Fruit fly (Drosophila melanogaster) whole organism, embryonic: ENCODE results near the gene crq.

Source experiments
- BEAF-32 ChIP-seq: fragments of 200-800 bp; sonication (Bioruptor generic); optimal IDR thresholded peaks from 3 replicates; lab custom pipeline; 2017; ENCODE audit warnings: missing biosample characterization, missing genetic modification characterization, mild to moderate bottlenecking, moderate library complexity, missing genetic modification reagents
- CG10366 ChIP-seq: fragments of 200-800 bp; sonication (Bioruptor generic); IDR thresholded peaks from 2 replicates; pipeline ENCODE4 v1.3.6; 2022; ENCODE audit warnings: missing biosample characterization, missing genetic modification characterization
- CG11504 ChIP-seq: fragments of 200-800 bp; sonication (Bioruptor generic); optimal IDR thresholded peaks from 3 replicates; lab custom pipeline; 2019; ENCODE audit warnings: missing biosample characterization, mild to moderate bottlenecking, missing genetic modification characterization, moderate library complexity
- CG12942 ChIP-seq: fragments of 200-800 bp; sonication (Bioruptor generic); optimal IDR thresholded peaks from 3 replicates; lab custom pipeline; 2016; ENCODE audit warnings: missing biosample characterization, missing genetic modification characterization
- CG13624 ChIP-seq: fragments of 200-800 bp; sonication (Bioruptor generic); optimal IDR thresholded peaks from 2 replicates; lab custom pipeline; 2016; ENCODE audit warnings: missing biosample characterization, missing genetic modification characterization
- CG14860 ChIP-seq: fragments of 200-800 bp; sonication (Bioruptor generic); IDR thresholded peaks from 3 replicates; pipeline ENCODE4 v1.3.6; 2022; ENCODE audit warnings: missing biosample characterization, missing genetic modification characterization; ENCODE audit not compliant: partially characterized antibody
- CG18262 ChIP-seq: fragments of 200-800 bp; optimal IDR thresholded peaks from 3 replicates; lab custom pipeline; 2019; ENCODE audit warnings: missing biosample characterization, mild to moderate bottlenecking, missing genetic modification characterization, moderate library complexity
- CG1832 ChIP-seq: fragments of 200-800 bp; sonication (Bioruptor generic); optimal IDR thresholded peaks from 2 replicates; lab custom pipeline; 2017; ENCODE audit warnings: missing biosample characterization, mild to moderate bottlenecking, missing genetic modification characterization, inconsistent platforms
- CG2875 ChIP-seq: fragments of 200-800 bp; sonication (Bioruptor generic); optimal IDR thresholded peaks from 2 replicates; lab custom pipeline; 2017; ENCODE audit warnings: missing biosample characterization, mild to moderate bottlenecking, missing genetic modification characterization, missing genetic modification reagents
- CG32767 ChIP-seq: fragments of 200-800 bp; sonication (Bioruptor generic); IDR thresholded peaks from 2 replicates; pipeline ENCODE4 v1.3.6; 2022; ENCODE audit warnings: missing biosample characterization, missing genetic modification characterization
- CG33213 ChIP-seq: fragments of 200-800 bp; sonication (Bioruptor generic); optimal IDR thresholded peaks from 3 replicates; lab custom pipeline; 2016; ENCODE audit warnings: missing biosample characterization, missing genetic modification characterization
- CG3847 ChIP-seq: fragments of 200-800 bp; sonication (Bioruptor generic); IDR thresholded peaks from 2 replicates; pipeline ENCODE4 v1.3.6; 2022; ENCODE audit warnings: missing biosample characterization, missing genetic modification characterization
- CG4617 ChIP-seq: fragments of 200-800 bp; sonication (Bioruptor generic); optimal IDR thresholded peaks from 3 replicates; lab custom pipeline; 2016; ENCODE audit warnings: missing biosample characterization, missing genetic modification characterization, borderline replicate concordance
- CG6654 ChIP-seq: fragments of 200-800 bp; sonication (Bioruptor generic); optimal IDR thresholded peaks from 2 replicates; lab custom pipeline; 2017; ENCODE audit warnings: missing biosample characterization, mild to moderate bottlenecking, missing genetic modification characterization
- CG6689 ChIP-seq: fragments of 200-800 bp; sonication (Bioruptor generic); IDR thresholded peaks from 2 replicates; pipeline ENCODE4 v1.3.6; 2022; ENCODE audit warnings: missing biosample characterization, missing genetic modification characterization
- CG7745 ChIP-seq: fragments of 200-800 bp; sonication (Bioruptor generic); optimal IDR thresholded peaks from 2 replicates; lab custom pipeline; 2018; ENCODE audit warnings: missing biosample characterization, mild to moderate bottlenecking, missing genetic modification characterization, moderate library complexity
- CG7786 ChIP-seq: fragments of 200-800 bp; sonication (Bioruptor generic); optimal IDR thresholded peaks from 2 replicates; lab custom pipeline; 2016; ENCODE audit warnings: missing biosample characterization, missing genetic modification characterization
- CG9727 ChIP-seq: fragments of 200-800 bp; sonication (Bioruptor generic); optimal IDR thresholded peaks from 3 replicates; lab custom pipeline; 2017; ENCODE audit warnings: missing biosample characterization, mild to moderate bottlenecking, missing genetic modification characterization
- Dll ChIP-seq: fragments of 200-800 bp; sonication (Bioruptor generic); IDR thresholded peaks from 4 replicates; pipeline ENCODE4 v1.3.6; 2022; ENCODE audit warnings: missing biosample characterization, missing genetic modification characterization; ENCODE audit not compliant: partially characterized antibody
- ERR ChIP-seq: fragments of 200-800 bp; sonication (Bioruptor generic); optimal IDR thresholded peaks from 2 replicates; lab custom pipeline; 2016; ENCODE audit warnings: missing biosample characterization, missing genetic modification characterization
- GATAe ChIP-seq: fragments of 200-800 bp; sonication (Bioruptor generic); conservative IDR thresholded peaks from 2 replicates; pipeline ENCODE4 v1.3.6; 2022; ENCODE audit warnings: missing biosample characterization, missing genetic modification characterization
- Gug ChIP-seq: fragments of 200-800 bp; sonication (Bioruptor generic); IDR thresholded peaks from 4 replicates; pipeline ENCODE4 v1.3.6; 2022; ENCODE audit warnings: missing biosample characterization, missing genetic modification characterization
- Lhr ChIP-seq: fragments of 200-800 bp; sonication (Bioruptor generic); optimal IDR thresholded peaks from 3 replicates; lab custom pipeline; 2017; ENCODE audit warnings: mild to moderate bottlenecking, missing biosample characterization, missing genetic modification reagents, missing genetic modification characterization
- Med ChIP-seq: fragments of 200-800 bp; sonication (Bioruptor generic); peaks from one replicate; lab custom pipeline; 2016; ENCODE audit warnings: missing biosample characterization, missing genetic modification characterization, mild to moderate bottlenecking, inconsistent platforms, moderate library complexity
- NC2α ChIP-seq: fragments of 200-800 bp; sonication (Bioruptor generic); optimal IDR thresholded peaks from 2 replicates; lab custom pipeline; 2016; ENCODE audit warnings: missing biosample characterization, missing genetic modification characterization
- NC2β ChIP-seq: fragments of 200-800 bp; sonication (Bioruptor generic); optimal IDR thresholded peaks from 2 replicates; lab custom pipeline; 2016; ENCODE audit warnings: missing biosample characterization, missing genetic modification characterization
- Nf-YA ChIP-seq: fragments of 200-800 bp; sonication (Bioruptor generic); IDR thresholded peaks from 2 replicates; pipeline ENCODE4 v1.3.6; 2022; ENCODE audit warnings: missing biosample characterization, missing genetic modification characterization
- Rfx ChIP-seq: fragments of 200-800 bp; sonication (Bioruptor generic); IDR thresholded peaks from 2 replicates; pipeline ENCODE4 v1.3.6; 2022; ENCODE audit warnings: missing biosample characterization, missing genetic modification characterization
- Rx ChIP-seq: fragments of 200-800 bp; sonication (Bioruptor generic); IDR thresholded peaks from 2 replicates; pipeline ENCODE4 v1.3.6; 2022; ENCODE audit warnings: missing biosample characterization, missing genetic modification characterization
- Six4 ChIP-seq: fragments of 200-800 bp; sonication (Bioruptor generic); optimal IDR thresholded peaks from 2 replicates; lab custom pipeline; 2016; ENCODE audit warnings: missing biosample characterization, missing genetic modification characterization
- ab ChIP-seq: fragments of 200-800 bp; sonication (Bioruptor generic); optimal IDR thresholded peaks from 2 replicates; lab custom pipeline; 2016; ENCODE audit warnings: missing biosample characterization, missing genetic modification characterization
- al ChIP-seq: fragments of 200-800 bp; sonication (Bioruptor generic); IDR thresholded peaks from 2 replicates; pipeline ENCODE4 v1.3.6; 2022; ENCODE audit warnings: missing biosample characterization, missing genetic modification characterization
- ase ChIP-seq: fragments of 200-800 bp; sonication (Bioruptor generic); IDR thresholded peaks from 3 replicates; pipeline ENCODE4 v1.3.6; 2022; ENCODE audit warnings: missing biosample characterization, missing genetic modification characterization
- cato ChIP-seq: fragments of 200-800 bp; sonication (Bioruptor generic); optimal IDR thresholded peaks from 2 replicates; lab custom pipeline; 2016; ENCODE audit warnings: missing biosample characterization, missing genetic modification characterization, borderline replicate concordance
- chm ChIP-seq: fragments of 200-800 bp; sonication (Bioruptor generic); IDR thresholded peaks from 2 replicates; pipeline ENCODE4 v1.3.6; 2022; ENCODE audit warnings: missing biosample characterization, missing genetic modification characterization
- ci ChIP-seq: fragments of 200-800 bp; sonication (Bioruptor generic); IDR thresholded peaks from 3 replicates; pipeline ENCODE4 v1.3.6; 2022; ENCODE audit warnings: missing biosample characterization, missing genetic modification characterization
- crp ChIP-seq, 2 experiments: fragments of 200-800 bp; sonication (Bioruptor generic); optimal IDR thresholded peaks; 2 replicates in 1 of 2; 3 replicates in 1 of 2; lab custom pipeline; 2017; ENCODE audit warnings: missing biosample characterization in 2 of 2, missing genetic modification characterization in 2 of 2, mild to moderate bottlenecking in 1 of 2, moderate library complexity in 1 of 2
- dati ChIP-seq: fragments of 200-800 bp; sonication (Bioruptor generic); IDR thresholded peaks from 2 replicates; pipeline ENCODE4 v1.3.6; 2022; ENCODE audit warnings: missing biosample characterization, missing genetic modification characterization
- disco-r ChIP-seq: fragments of 200-800 bp; sonication (Bioruptor generic); optimal IDR thresholded peaks from 2 replicates; lab custom pipeline; 2016; ENCODE audit warnings: missing biosample characterization, missing genetic modification characterization
- dysf ChIP-seq: fragments of 200-800 bp; sonication (Bioruptor generic); IDR thresholded peaks from 3 replicates; pipeline ENCODE4 v1.3.6; 2022; ENCODE audit warnings: missing biosample characterization, missing genetic modification characterization
- fd102C ChIP-seq: fragments of 200-800 bp; sonication (Bioruptor generic); optimal IDR thresholded peaks from 2 replicates; lab custom pipeline; 2018; ENCODE audit warnings: missing biosample characterization, mild to moderate bottlenecking, missing genetic modification characterization, moderate library complexity
- org-1 ChIP-seq: fragments of 200-800 bp; sonication (Bioruptor generic); optimal IDR thresholded peaks from 2 replicates; lab custom pipeline; 2017; ENCODE audit warnings: missing biosample characterization, missing genetic modification characterization
- pzg ChIP-seq: fragments of 200-800 bp; sonication (Bioruptor generic); optimal IDR thresholded peaks from 3 replicates; lab custom pipeline; 2018; ENCODE audit warnings: missing biosample characterization, mild to moderate bottlenecking, missing genetic modification characterization, moderate library complexity
- seq ChIP-seq: fragments of 200-800 bp; sonication (Bioruptor generic); IDR thresholded peaks from 2 replicates; pipeline ENCODE4 v1.3.6; 2022; ENCODE audit warnings: missing biosample characterization, missing genetic modification characterization
- shn ChIP-seq: fragments of 200-800 bp; sonication (Bioruptor generic); optimal IDR thresholded peaks from 3 replicates; lab custom pipeline; 2016; ENCODE audit warnings: missing biosample characterization, missing genetic modification characterization
- sim ChIP-seq: fragments of 200-800 bp; sonication (Bioruptor generic); IDR thresholded peaks from 2 replicates; pipeline ENCODE4 v1.3.6; 2022; ENCODE audit warnings: missing biosample characterization, missing genetic modification characterization
- sob ChIP-seq: fragments of 200-800 bp; sonication (Bioruptor generic); IDR thresholded peaks from 2 replicates; pipeline ENCODE4 v1.3.6; 2022; ENCODE audit warnings: missing biosample characterization, missing genetic modification characterization
- tin ChIP-seq: fragments of 200-800 bp; sonication (Bioruptor generic); optimal IDR thresholded peaks from 3 replicates; lab custom pipeline; 2016; ENCODE audit warnings: missing biosample characterization, missing genetic modification characterization
- wek ChIP-seq: fragments of 200-800 bp; sonication (Bioruptor generic); optimal IDR thresholded peaks from 3 replicates; lab custom pipeline; 2018; ENCODE audit warnings: missing biosample characterization, mild to moderate bottlenecking, missing genetic modification characterization, moderate library complexity
- zfh2 ChIP-seq: fragments of 200-800 bp; sonication (Bioruptor generic); optimal IDR thresholded peaks from 2 replicates; lab custom pipeline; 2016; ENCODE audit warnings: missing biosample characterization, missing genetic modification characterization

The crq gene

DNA sequence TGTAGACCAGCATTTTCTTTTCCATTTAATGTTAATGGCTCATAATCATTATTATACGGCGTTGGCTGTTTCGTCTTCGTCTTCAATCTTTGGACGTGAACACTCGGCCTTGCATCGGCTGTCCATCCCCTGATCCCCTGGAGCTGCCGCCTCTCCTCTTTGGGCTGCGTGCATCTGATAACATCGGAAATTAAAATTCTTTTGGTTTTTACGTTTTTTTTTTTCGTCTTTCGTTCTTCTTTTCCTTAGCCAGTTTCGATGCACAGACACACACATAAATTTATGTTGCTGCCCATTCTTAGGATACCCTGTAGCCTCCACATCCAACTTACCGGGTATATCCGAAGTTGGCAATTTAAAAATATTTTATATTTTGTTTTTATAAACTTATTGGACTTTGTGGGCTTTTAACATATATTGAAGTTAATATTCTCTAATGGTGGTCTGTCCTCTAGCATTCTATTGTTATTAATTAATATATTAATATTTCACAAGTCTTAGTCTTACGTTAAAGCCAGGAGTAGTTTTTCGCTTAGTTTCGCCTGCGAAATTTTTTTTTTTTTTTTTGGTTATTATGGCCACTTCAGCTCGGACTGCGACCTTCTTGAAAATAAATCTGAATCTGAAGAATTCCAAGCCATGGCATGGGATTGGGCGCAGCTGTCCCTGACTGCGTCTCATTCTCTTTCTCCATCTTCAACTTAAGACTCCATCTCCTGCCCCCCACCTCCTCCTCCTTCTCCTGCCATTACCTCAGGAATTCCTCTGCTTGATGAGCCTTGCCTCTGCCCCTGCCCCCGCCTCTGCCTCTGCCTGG, 12.0 kb downstream of the crq start (continued):
- TF ChIP-seq zfh2 (no peak), Gug (no peak), shn (GFP tag; lab: Kevin White, UChicago) (no peak), seq (GFP tag; lab: Robert Waterston, UW) (no peak), org-1 (GFP tag; lab: Kevin White, UChicago) (no peak), CG13624 (GFP tag; lab: Kevin White, UChicago) (no peak), ci (GFP tag; lab: Robert Waterston, UW) (no peak), GATAe (GFP tag; lab: Robert Waterston, UW) (no peak), CG9727 (peak; percentile 85), fd102C (GFP tag; lab: Kevin White, UChicago) (no peak), CG1832 (GFP tag; lab: Kevin White, UChicago) (no peak), CG12942 (GFP tag; lab: Kevin White, UChicago) (no peak), CG10366 (GFP tag; lab: Robert Waterston, UW) (no peak), chm (GFP tag; lab: Robert Waterston, UW) (0 out of 2 replicates have a peak, but pooled peaks have one; percentile 26), ase (no peak), Lhr (peak; percentile 35), Six4 (GFP tag; lab: Kevin White, UChicago) (peak; percentile 32), Rfx (GFP tag; lab: Robert Waterston, UW) (no peak), CG7786 (GFP tag; lab: Kevin White, UChicago) (no peak), CG7745 (tag; lab: Kevin White, UChicago) (no peak), CG14860 (GFP tag; lab: Robert Waterston, UW) (no peak), CG33213 (GFP tag; lab: Kevin White, UChicago) (no peak), CG3847 (GFP tag; lab: Robert Waterston, UW) (no peak), wek (no peak), ERR (GFP tag; lab: Kevin White, UChicago) (no peak), sim (GFP tag; lab: Robert Waterston, UW) (no peak), crp (GFP tag; optimal IDR thresholded peaks at IDR 0.05; lab: Kevin White, UChicago) (no peak), CG32767 (GFP tag; lab: Robert Waterston, UW) (no peak), dati (no peak), pzg (GFP tag; lab: Kevin White, UChicago) (no peak), CG4617 (GFP tag; lab: Kevin White, UChicago) (no peak), NC2α (no peak), dysf (GFP tag; lab: Robert Waterston, UW) (no peak), CG2875 (peak; percentile 44), Rx (GFP tag; lab: Robert Waterston, UW) (no peak), CG6689 (GFP tag; lab: Robert Waterston, UW) (peak; percentile 58), cato (GFP tag; lab: Kevin White, UChicago) (no peak), NC2β (no peak), CG18262 (tag; lab: Kevin White, UChicago) (peak; percentile 89), tin (GFP tag; lab: Kevin White, UChicago) (peak; percentile 20), ab (GFP tag; lab: Kevin White, UChicago) (no peak), Dll (GFP tag; lab: Robert Waterston, UW) (no peak), sob (no peak), BEAF-32 (GFP tag; lab: Kevin White, UChicago) (no peak), al (GFP tag; lab: Robert Waterston, UW) (no peak), CG11504 (peak; percentile 39), disco-r (GFP tag; lab: Kevin White, UChicago) (no peak), Med (GFP tag; lab: Kevin White, UChicago) (no peak), Nf-YA (no peak), CG6654 (GFP tag; lab: Kevin White, UChicago) (no peak)
